Fruit fly (Drosophila melanogaster): ENCODE data around the gene CG43844.

Gene CG43844

dm6 chr3R:21890739-21891138 lies 1.4 kb downstream of the CG43844 start:
- peak; percentile 17; the same call in 1 of the 3 replicates for TF ChIP-seq CG6163 (GFP tag; IDR thresholded peaks at IDR 0.05)
- TF ChIP-seq eg (GFP tag; IDR thresholded peaks at IDR 0.05) = peak; percentile 50; the same call in 1 of the 3 replicates
- peak; percentile 13 for TF ChIP-seq esn (GFP tag; optimal IDR thresholded peaks at IDR 0.05)
- TF ChIP-seq Hr39 (GFP tag; optimal IDR thresholded peaks at IDR 0.05) = no peak
- TF ChIP-seq Sox102F (GFP tag; optimal IDR thresholded peaks at IDR 0.05) = no peak
- TF ChIP-seq svp (GFP tag) = peak; percentile 74
- TF ChIP-seq Hr38 (GFP tag; optimal IDR thresholded peaks at IDR 0.05) = no peak
- TF ChIP-seq CG16779 (tag; optimal IDR thresholded peaks at IDR 0.05) = peak; percentile 1
- peak; percentile 18 for TF ChIP-seq CG6276 (GFP tag; optimal IDR thresholded peaks at IDR 0.05)
- peak; percentile 8 for TF ChIP-seq CG6808 (GFP tag; optimal IDR thresholded peaks at IDR 0.05)

DNA sequence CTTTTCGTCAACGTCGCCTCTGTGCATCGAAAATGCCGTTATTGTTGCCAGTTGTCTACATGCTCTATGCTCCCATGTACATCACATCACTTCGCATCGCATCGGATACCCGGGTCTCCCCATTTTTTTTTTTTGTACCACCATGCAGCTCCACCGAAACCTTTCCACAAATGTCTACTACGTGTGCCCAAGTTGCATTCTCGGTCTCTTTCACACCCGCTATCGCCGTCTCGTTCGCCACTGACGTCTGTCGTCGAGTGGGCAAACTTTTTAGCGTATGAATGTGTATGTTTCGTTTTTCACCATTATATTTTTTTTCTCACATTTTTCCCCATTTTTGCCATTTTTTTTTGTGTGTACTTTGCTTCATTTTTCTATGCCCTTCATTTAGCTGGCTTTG lies 3.1 kb downstream of the CG43844 start:
- no peak for TF ChIP-seq Ets96B (tag; optimal IDR thresholded peaks at IDR 0.05)
- TF ChIP-seq Eip75B (GFP tag; optimal IDR thresholded peaks at IDR 0.05) = no peak
- TF ChIP-seq CG3032 (tag; optimal IDR thresholded peaks at IDR 0.05) = no peak
- peak; percentile 11 for TF ChIP-seq CG32006 (GFP tag; optimal IDR thresholded peaks at IDR 0.05)
- no peak for TF ChIP-seq Sox102F (GFP tag; optimal IDR thresholded peaks at IDR 0.05)
- TF ChIP-seq Gug (GFP tag; IDR thresholded peaks at IDR 0.05) = no peak
- no peak for TF ChIP-seq CG6276 (GFP tag; optimal IDR thresholded peaks at IDR 0.05)
- no peak for TF ChIP-seq CG11294 (GFP tag; IDR thresholded peaks at IDR 0.05)
- TF ChIP-seq CG8119 (GFP tag; IDR thresholded peaks at IDR 0.05) = no peak
- TF ChIP-seq dac (GFP tag; optimal IDR thresholded peaks at IDR 0.05) = no peak
- no peak for TF ChIP-seq CG15336 (GFP tag; IDR thresholded peaks at IDR 0.05)
- TF ChIP-seq ss (GFP tag; optimal IDR thresholded peaks at IDR 0.05) = peak in 1 of 2 experiments; percentile 53
- TF ChIP-seq CG6163 (GFP tag; IDR thresholded peaks at IDR 0.05) = peak; percentile 56; the same call in 2 of the 3 replicates
- no peak for TF ChIP-seq Hr4 (GFP tag; optimal IDR thresholded peaks at IDR 0.05)
- no peak for TF ChIP-seq CG10631 (GFP tag; optimal IDR thresholded peaks at IDR 0.05)
- no peak for TF ChIP-seq topi (GFP tag; optimal IDR thresholded peaks at IDR 0.05)
- TF ChIP-seq Lpt (GFP tag; optimal IDR thresholded peaks at IDR 0.05) = no peak
- no peak for TF ChIP-seq Sox14 (GFP tag; optimal IDR thresholded peaks at IDR 0.05)
- TF ChIP-seq fd85E (GFP tag; optimal IDR thresholded peaks at IDR 0.05) = no peak
- no peak for TF ChIP-seq pdm3 (GFP tag; optimal IDR thresholded peaks at IDR 0.05)
- no peak for TF ChIP-seq cyc (GFP tag; optimal IDR thresholded peaks at IDR 0.05)
- no peak for TF ChIP-seq CG6792 (GFP tag; optimal IDR thresholded peaks at IDR 0.05)
- no peak for TF ChIP-seq achi (GFP tag; optimal IDR thresholded peaks at IDR 0.05)
- TF ChIP-seq eg (GFP tag; IDR thresholded peaks at IDR 0.05) = peak; percentile 25; the same call in 2 of the 3 replicates
- no peak for TF ChIP-seq Blimp-1 (GFP tag; optimal IDR thresholded peaks at IDR 0.05)
- TF ChIP-seq svp (GFP tag) = peak; percentile 32
- TF ChIP-seq CG8632 (GFP tag; optimal IDR thresholded peaks at IDR 0.05) = no peak
- peak; percentile 17 for TF ChIP-seq CG6808 (GFP tag; optimal IDR thresholded peaks at IDR 0.05)
- TF ChIP-seq vri (GFP tag; optimal IDR thresholded peaks at IDR 0.05) = no peak
- TF ChIP-seq CG6854 (GFP tag; optimal IDR thresholded peaks at IDR 0.05) = no peak
- no peak for TF ChIP-seq CG8319 (GFP tag; optimal IDR thresholded peaks at IDR 0.05)
- TF ChIP-seq Met (GFP tag; optimal IDR thresholded peaks at IDR 0.05) = no peak
- TF ChIP-seq fd59A (GFP tag; optimal IDR thresholded peaks at IDR 0.05) = no peak
- no peak for TF ChIP-seq net (GFP tag; optimal IDR thresholded peaks at IDR 0.05)
- no peak for TF ChIP-seq CG4318 (GFP tag; optimal IDR thresholded peaks at IDR 0.05)
- no peak for TF ChIP-seq CG7368 (GFP tag; optimal IDR thresholded peaks at IDR 0.05)
- TF ChIP-seq acj6 (GFP tag; optimal IDR thresholded peaks at IDR 0.05) = no peak
- no peak for TF ChIP-seq CG3919 (GFP tag; optimal IDR thresholded peaks at IDR 0.05)
- peak; percentile 55 for TF ChIP-seq Eip78C (GFP tag)
- no peak for TF ChIP-seq salr (GFP tag; optimal IDR thresholded peaks at IDR 0.05)
- no peak for TF ChIP-seq CG31627 (GFP tag; optimal IDR thresholded peaks at IDR 0.05)
- no peak for TF ChIP-seq CG9139 (GFP tag; optimal IDR thresholded peaks at IDR 0.05)
- TF ChIP-seq Eip93F (GFP tag; optimal IDR thresholded peaks at IDR 0.05) = no peak
- TF ChIP-seq CG11902 (GFP tag; optimal IDR thresholded peaks at IDR 0.05) = no peak
- no peak for TF ChIP-seq CG34406 (GFP tag; optimal IDR thresholded peaks at IDR 0.05)
- no peak for TF ChIP-seq Smox (GFP tag; optimal IDR thresholded peaks at IDR 0.05)
- no peak for TF ChIP-seq CG11762 (GFP tag; optimal IDR thresholded peaks at IDR 0.05; ENCODE audit: insufficient read depth)

Data from whole organism, prepupa.